Worm (Caenorhabditis elegans) whole organism, L1 larva: Measurements from ENCODE around the gene syf-2.

Source experiments
- ama-1 ChIP-seq: fragments of 150-350 bp; optimal IDR thresholded peaks from 2 replicates; lab custom pipeline; 2014
- ceh-63 ChIP-seq: fragments of 200-800 bp; sonication (Bioruptor generic); optimal IDR thresholded peaks from 2 replicates; lab custom pipeline; 2018; ENCODE audit warnings: mild to moderate bottlenecking, missing genetic modification characterization, missing compliant biosample characterization
- elt-3 ChIP-seq, 6 experiments: fragments of 150-350 bp in 1 of 6; sonication (generic microtip); optimal IDR thresholded peaks; 2 replicates each; lab custom pipeline; 2017 to 2018; ENCODE audit warnings: missing biosample characterization in 6 of 6, missing genetic modification characterization in 6 of 6, inconsistent platforms in 1 of 6
- lin-35 ChIP-seq, 2 experiments: fragments of 150-350 bp; optimal IDR thresholded peaks; 2 replicates each; lab custom pipeline; 2014; ENCODE audit warnings: missing biosample characterization in 2 of 2, missing genetic modification characterization in 2 of 2, missing genetic modification reagents in 2 of 2
- nhr-12 ChIP-seq: sonication (generic microtip); optimal IDR thresholded peaks from 2 replicates; lab custom pipeline; 2017; ENCODE audit warnings: missing biosample characterization, missing genetic modification characterization
- nhr-90 ChIP-seq: sonication (generic microtip); optimal IDR thresholded peaks from 2 replicates; lab custom pipeline; 2016; ENCODE audit warnings: mild to moderate bottlenecking, missing genetic modification characterization, missing compliant biosample characterization; ENCODE audit not compliant: poor library complexity
- sptf-1 ChIP-seq: fragments of 150-350 bp; optimal IDR thresholded peaks from 2 replicates; lab custom pipeline; 2014; ENCODE audit warnings: missing biosample characterization, missing genetic modification characterization
- swsn-7 ChIP-seq: sonication (generic microtip); optimal IDR thresholded peaks from 2 replicates; lab custom pipeline; 2016; ENCODE audit warnings: missing genetic modification characterization, missing compliant biosample characterization
- unc-62 ChIP-seq: fragments of 150-350 bp; optimal IDR thresholded peaks from 2 replicates; lab custom pipeline; 2014; ENCODE audit warnings: missing biosample characterization, missing genetic modification reagents, missing genetic modification characterization
- unc-86 ChIP-seq: sonication (generic microtip); optimal IDR thresholded peaks from 2 replicates; lab custom pipeline; 2016; ENCODE audit warnings: missing genetic modification characterization, missing compliant biosample characterization
- vab-15 ChIP-seq: sonication (generic microtip); optimal IDR thresholded peaks from 2 replicates; lab custom pipeline; 2017; ENCODE audit warnings: missing genotype, mild to moderate bottlenecking, missing genetic modification characterization, missing compliant biosample characterization

DNA sequence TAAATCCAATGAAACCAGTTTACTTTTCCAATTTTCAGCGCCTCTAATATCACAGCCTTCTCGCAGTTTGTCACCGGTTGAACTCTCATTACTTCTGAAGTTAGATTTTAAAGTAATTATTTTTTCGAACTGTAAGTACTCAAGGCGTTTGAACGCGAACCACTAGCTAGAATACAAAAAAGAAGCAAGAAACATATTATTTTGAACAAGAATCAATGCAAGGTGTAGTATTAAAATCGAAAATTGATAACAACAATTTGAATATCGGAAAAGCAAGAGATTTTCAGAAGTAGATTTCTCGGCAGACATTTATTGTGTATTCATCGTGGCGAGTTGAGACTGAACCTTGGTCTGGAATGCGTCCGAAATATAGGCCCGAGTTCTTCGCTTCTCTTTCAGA lies 36.1 kb upstream of the syf-2 start, which contains the start of gene exos-9:
- no peak for TF ChIP-seq sptf-1
- TF ChIP-seq unc-86 (tag; lab: Kevin White, UChicago), result no peak
- TF ChIP-seq unc-62 (GFP tag; lab: Kevin White, UChicago), result no peak
- TF ChIP-seq nhr-90 (tag; lab: Kevin White, UChicago), result no peak
- TF ChIP-seq lin-35 (GFP tag; optimal IDR thresholded peaks at IDR 0.05; lab: Kevin White, UChicago), result no peak
- TF ChIP-seq nhr-12, result no peak
- TF ChIP-seq vab-15 (tag; lab: Kevin White, UChicago), result no peak
- no peak for TF ChIP-seq swsn-7 (tag; lab: Kevin White, UChicago)
- no peak for TF ChIP-seq ceh-63
- no peak for TF ChIP-seq ama-1
- TF ChIP-seq elt-3 (tag; optimal IDR thresholded peaks at IDR 0.05; lab: Kevin White, UChicago), result no peak
